Worm (Caenorhabditis elegans): ENCODE measurements around the gene bus-5.

bus-5 gene

ce11 chrX:2089434-2089833 lies 23.5 kb downstream of the bus-5 start, which contains the start of gene lsy-2:
Gene lsy-2, plus strand, starts transcription at chrX:2089704.
- TF ChIP-seq madf-10 (tag; optimal IDR thresholded peaks at IDR 0.05) = peak; percentile 4
- TF ChIP-seq nfya-1 (tag; optimal IDR thresholded peaks at IDR 0.05; ENCODE audit: borderline replicate concordance, insufficient read depth) = no peak
- peak; percentile 63 for TF ChIP-seq cebp-1 (GFP tag; IDR thresholded peaks at IDR 0.05)
- peak; percentile 88 for TF ChIP-seq cebp-1 (tag; optimal IDR thresholded peaks at IDR 0.05)
- TF ChIP-seq efl-1 (GFP tag; optimal IDR thresholded peaks at IDR 0.05) = peak; percentile 8
- peak; percentile 92 for TF ChIP-seq madf-3 (GFP tag; IDR thresholded peaks at IDR 0.05)
- TF ChIP-seq mcd-1 (GFP tag; IDR thresholded peaks at IDR 0.05) = peak; percentile 29; the same call in 1 of the 2 replicates
- peak; percentile 41 for TF ChIP-seq lin-40 (tag; optimal IDR thresholded peaks at IDR 0.05)
- TF ChIP-seq sea-2 (GFP tag; IDR thresholded peaks at IDR 0.05) = no peak
- peak; percentile 77 for TF ChIP-seq zfh-2 (GFP tag; conservative IDR thresholded peaks at IDR 0.05)
- TF ChIP-seq nhr-80 (tag; optimal IDR thresholded peaks at IDR 0.05) = peak; percentile 45
- no peak for TF ChIP-seq sptf-2 (GFP tag; optimal IDR thresholded peaks at IDR 0.05)
- peak; percentile 79 for TF ChIP-seq K12H6.12 (tag; optimal IDR thresholded peaks at IDR 0.05)
- peak; percentile 27; the same call in 1 of the 2 replicates for TF ChIP-seq hmg-1.2 (GFP tag; IDR thresholded peaks at IDR 0.05)
- TF ChIP-seq lin-35 (GFP tag; optimal IDR thresholded peaks at IDR 0.05) = peak in 1 of 3 experiments; percentile 49
- TF ChIP-seq ceh-27 (GFP tag; optimal IDR thresholded peaks at IDR 0.05) = peak; percentile 52
- peak; percentile 78 for TF ChIP-seq attf-5 (GFP tag; optimal IDR thresholded peaks at IDR 0.05)
- no peak for TF ChIP-seq mes-4 (tag; optimal IDR thresholded peaks at IDR 0.05)

- TF ChIP-seq pha-4 (tag; optimal IDR thresholded peaks at IDR 0.05) (no peak), nhr-27 (tag; optimal IDR thresholded peaks at IDR 0.05) (no peak), hmg-1.2 (GFP tag; IDR thresholded peaks at IDR 0.05) (no peak), lin-40 (tag; optimal IDR thresholded peaks at IDR 0.05) (no peak), ccch-3 (GFP tag; optimal IDR thresholded peaks at IDR 0.05) (no peak), ztf-25 (GFP tag; IDR thresholded peaks at IDR 0.05) (no peak), him-1 (tag; optimal IDR thresholded peaks at IDR 0.05) (no peak), nhr-90 (tag; optimal IDR thresholded peaks at IDR 0.05) (no peak), attf-3 (GFP tag; conservative IDR thresholded peaks at IDR 0.05) (no peak), madf-8 (GFP tag; conservative IDR thresholded peaks at IDR 0.05) (no peak), K12H6.12 (tag; optimal IDR thresholded peaks at IDR 0.05) (no peak), unc-62 (GFP tag; optimal IDR thresholded peaks at IDR 0.05) (no peak), lin-54 (GFP tag; optimal IDR thresholded peaks at IDR 0.05) (no peak), ekl-4 (GFP tag; IDR thresholded peaks at IDR 0.05) (no peak)
These were observed 25.2 kb downstream of the bus-5 start for ce11 chrX:2087716-2088115.

DNA sequence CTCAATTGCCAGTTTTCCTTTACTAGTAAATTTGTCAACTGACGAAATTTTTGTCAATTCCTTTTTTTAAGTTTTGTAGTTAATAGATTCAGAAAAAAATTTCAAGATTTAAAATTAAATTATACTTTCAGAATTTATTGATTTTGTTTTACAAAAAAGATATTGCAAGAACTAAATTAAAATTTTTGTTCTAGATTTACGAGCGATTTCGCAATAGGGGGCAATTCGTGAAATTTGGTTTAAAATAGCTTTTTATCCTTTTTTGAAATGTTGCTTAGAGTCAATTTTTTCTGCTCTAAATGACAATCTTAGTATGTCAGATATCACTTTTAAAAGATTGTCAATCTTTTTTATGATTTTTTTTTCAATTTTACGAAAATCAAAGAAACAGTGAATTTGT lies 27.4 kb downstream of the bus-5 start:
- TF ChIP-seq cebp-1 (GFP tag; IDR thresholded peaks at IDR 0.05) = peak; percentile 63; the same call in 1 of the 2 replicates
- peak; percentile 95 for TF ChIP-seq cebp-1 (tag; optimal IDR thresholded peaks at IDR 0.05)
- TF ChIP-seq zfh-2 (GFP tag; conservative IDR thresholded peaks at IDR 0.05) = no peak
- no peak for TF ChIP-seq T26A5.8 (tag; optimal IDR thresholded peaks at IDR 0.05)

- TF ChIP-seq F22D6.2 (tag; optimal IDR thresholded peaks at IDR 0.05) (no peak), nhr-80 (tag; optimal IDR thresholded peaks at IDR 0.05) (no peak), Y53F4B.3 (GFP tag; IDR thresholded peaks at IDR 0.05) (no peak), mes-4 (tag; optimal IDR thresholded peaks at IDR 0.05) (no peak), hlh-12 (tag; optimal IDR thresholded peaks at IDR 0.05) (no peak), lin-40 (tag; optimal IDR thresholded peaks at IDR 0.05) (no peak), F55B11.4 (tag; optimal IDR thresholded peaks at IDR 0.05; ENCODE audit: borderline replicate concordance, insufficient read depth) (no peak), dpff-1 (tag; optimal IDR thresholded peaks at IDR 0.05) (no peak), ztf-18 (tag; optimal IDR thresholded peaks at IDR 0.05) (no peak), dox-1 (GFP tag; IDR thresholded peaks at IDR 0.05) (no peak), lag-1 (GFP tag; IDR thresholded peaks at IDR 0.05) (no peak), hmg-1.2 (GFP tag; IDR thresholded peaks at IDR 0.05) (no peak), nhr-179 (tag; optimal IDR thresholded peaks at IDR 0.05) (no peak), ztf-25 (GFP tag; IDR thresholded peaks at IDR 0.05) (no peak), xnd-1 (tag; optimal IDR thresholded peaks at IDR 0.05) (no peak)
These were observed 27.9 kb downstream of the bus-5 start, which contains the start of gene F49H12.2 for ce11 chrX:2084988-2085387. Gene F49H12.2, plus strand, starts transcription at chrX:2085288.
